Fruit fly (Drosophila melanogaster) whole organism, pupa: ENCODE results near the gene CG45101.

Experiments
- CG10348 ChIP-seq: fragments of 200-800 bp; sonication (Bioruptor generic); IDR thresholded peaks from 2 replicates; pipeline ENCODE4 v1.3.6; 2022; ENCODE audit warnings: missing biosample characterization, missing genetic modification characterization
- CG12605 ChIP-seq: fragments of 200-800 bp; sonication (Bioruptor generic); IDR thresholded peaks from 2 replicates; pipeline ENCODE4 v1.3.6; 2022; ENCODE audit warnings: missing biosample characterization, missing genetic modification characterization
- CG13204 ChIP-seq: fragments of 200-800 bp; sonication (Bioruptor generic); optimal IDR thresholded peaks from 2 replicates; lab custom pipeline; 2018; ENCODE audit warnings: missing biosample characterization, mild to moderate bottlenecking, missing genetic modification characterization, moderate library complexity
- CG14655 ChIP-seq: fragments of 200-800 bp; sonication (Bioruptor generic); optimal IDR thresholded peaks from 3 replicates; lab custom pipeline; 2017; ENCODE audit warnings: mild to moderate bottlenecking, missing biosample characterization, missing genetic modification reagents, missing genetic modification characterization
- CG15710 ChIP-seq: fragments of 200-800 bp; sonication (Bioruptor generic); optimal IDR thresholded peaks from 2 replicates; lab custom pipeline; 2018; ENCODE audit warnings: missing biosample characterization, mild to moderate bottlenecking, missing genetic modification characterization, moderate library complexity
- CG17806 ChIP-seq: fragments of 200-800 bp; sonication (Bioruptor generic); optimal IDR thresholded peaks from 2 replicates; lab custom pipeline; 2018; ENCODE audit warnings: missing biosample characterization, mild to moderate bottlenecking, missing genetic modification characterization, moderate library complexity
- CG32121 ChIP-seq: fragments of 200-800 bp; sonication (Bioruptor generic); IDR thresholded peaks from 2 replicates; pipeline ENCODE4 v1.3.6; 2022; ENCODE audit warnings: missing biosample characterization, missing genetic modification characterization
- CG34367 ChIP-seq: fragments of 200-800 bp; sonication (Bioruptor generic); optimal IDR thresholded peaks from 2 replicates; lab custom pipeline; 2018; ENCODE audit warnings: missing biosample characterization, mild to moderate bottlenecking, missing genetic modification characterization
- CG4496 ChIP-seq: fragments of 200-800 bp; sonication (Bioruptor generic); IDR thresholded peaks from 3 replicates; pipeline ENCODE4 v1.3.6; 2022; ENCODE audit warnings: missing biosample characterization, missing genetic modification characterization
- CG8159 ChIP-seq: fragments of 200-800 bp; sonication (Bioruptor generic); optimal IDR thresholded peaks from 3 replicates; lab custom pipeline; 2018; ENCODE audit warnings: missing biosample characterization, mild to moderate bottlenecking, missing genetic modification characterization, moderate library complexity
- CG8301 ChIP-seq: fragments of 200-800 bp; sonication (Bioruptor generic); optimal IDR thresholded peaks from 2 replicates; lab custom pipeline; 2018; ENCODE audit warnings: missing biosample characterization, mild to moderate bottlenecking, missing genetic modification characterization
- CG9948 ChIP-seq: fragments of 200-800 bp; sonication (Bioruptor generic); optimal IDR thresholded peaks from 2 replicates; lab custom pipeline; 2018; ENCODE audit warnings: missing biosample characterization, mild to moderate bottlenecking, missing genetic modification characterization, moderate library complexity
- D1 ChIP-seq: fragments of 200-800 bp; sonication (Bioruptor generic); optimal IDR thresholded peaks from 2 replicates; lab custom pipeline; 2018; ENCODE audit warnings: missing biosample characterization, mild to moderate bottlenecking, missing genetic modification characterization, moderate library complexity
- EcR ChIP-seq: fragments of 200-800 bp; sonication (Bioruptor generic); optimal IDR thresholded peaks from 3 replicates; lab custom pipeline; 2019; ENCODE audit warnings: missing biosample characterization, missing genetic modification characterization, mild to moderate bottlenecking, moderate library complexity, missing genetic modification reagents
- Ets98B ChIP-seq: fragments of 200-800 bp; sonication (Bioruptor generic); IDR thresholded peaks from 2 replicates; pipeline ENCODE4 v1.3.6; 2022; ENCODE audit warnings: missing biosample characterization, missing genetic modification characterization
- Pif1A ChIP-seq: fragments of 200-800 bp; sonication (Bioruptor generic); optimal IDR thresholded peaks from 3 replicates; lab custom pipeline; 2016; ENCODE audit warnings: missing biosample characterization, missing genetic modification characterization
- Pif1B ChIP-seq: fragments of 200-800 bp; sonication (Bioruptor generic); optimal IDR thresholded peaks from 3 replicates; lab custom pipeline; 2016; ENCODE audit warnings: missing biosample characterization, missing genetic modification characterization
- Snoo ChIP-seq: fragments of 200-800 bp; sonication (Bioruptor generic); optimal IDR thresholded peaks from 3 replicates; lab custom pipeline; 2017; ENCODE audit warnings: missing biosample characterization, mild to moderate bottlenecking, missing genetic modification characterization, inconsistent platforms
- fd96Ca ChIP-seq: fragments of 200-800 bp; sonication (Bioruptor generic); IDR thresholded peaks from 3 replicates; pipeline ENCODE4 v1.3.6; 2022; ENCODE audit warnings: missing biosample characterization, missing genetic modification characterization
- gl ChIP-seq: fragments of 200-800 bp; sonication (Bioruptor generic); optimal IDR thresholded peaks from 2 replicates; lab custom pipeline; 2018; ENCODE audit warnings: missing biosample characterization, mild to moderate bottlenecking, missing genetic modification characterization
- rn ChIP-seq: fragments of 200-800 bp; sonication (Bioruptor generic); IDR thresholded peaks from 2 replicates; pipeline ENCODE4 v1.3.6; 2022; ENCODE audit warnings: missing biosample characterization, missing genetic modification characterization

CG45101 gene

DNA sequence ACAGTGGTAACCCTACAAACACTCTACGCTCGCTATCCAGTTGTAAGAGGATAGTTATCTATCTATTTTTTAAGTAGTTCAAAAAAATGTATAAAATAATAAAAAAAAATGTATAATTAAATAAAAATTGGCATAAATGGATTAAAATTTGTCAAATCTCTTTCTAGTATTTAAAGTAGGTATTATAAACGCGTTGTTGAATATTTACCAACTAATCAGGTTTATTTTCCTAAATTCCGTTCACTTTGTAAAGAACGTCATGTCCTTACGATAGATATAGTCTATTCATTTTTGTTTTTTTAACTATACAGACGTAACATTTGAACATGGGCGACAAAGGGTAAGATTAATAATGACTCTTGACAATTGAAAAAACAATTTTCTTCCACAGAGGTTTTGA is 37.5 kb upstream of the CG45101 start, which contains the start of gene CG32081:
TSS of gene CG32081 (plus strand) at position 301 of the 400 bp plus-strand sequence.
- no peak for TF ChIP-seq EcR
- no peak for TF ChIP-seq Pif1A (GFP tag; lab: Kevin White, UChicago)
- no peak for TF ChIP-seq CG32121
- TF ChIP-seq CG8301 (tag; lab: Kevin White, UChicago), result no peak
- no peak for TF ChIP-seq gl (tag; lab: Kevin White, UChicago)
- TF ChIP-seq CG10348 (GFP tag; lab: Robert Waterston, UW), result no peak
- no peak for TF ChIP-seq rn (GFP tag; lab: Robert Waterston, UW)
- no peak for TF ChIP-seq CG17806
- TF ChIP-seq, all 21 proteins: peak for 0

DNA sequence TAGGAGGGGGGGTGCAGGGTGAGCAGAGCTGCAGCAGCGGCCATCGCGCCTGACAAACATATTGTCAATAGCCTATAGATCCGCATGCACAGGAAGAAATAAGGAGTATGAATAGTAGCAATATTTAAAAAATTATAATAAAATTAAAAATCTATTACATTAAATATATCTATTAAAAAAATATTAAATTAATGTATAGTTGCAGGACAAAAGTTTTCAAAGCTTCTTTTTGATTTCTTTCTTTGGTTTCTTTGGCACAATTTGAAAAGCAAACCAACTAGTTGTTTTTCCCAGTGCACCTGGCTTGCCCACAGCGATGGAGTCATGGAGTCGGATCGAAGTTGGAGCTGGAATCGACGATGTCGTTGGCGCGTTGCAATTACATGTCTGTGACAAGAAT is 33.0 kb upstream of the CG45101 start:
- TF ChIP-seq CG13204 (GFP tag; lab: Kevin White, UChicago) (peak; percentile 9), CG8159 (tag; lab: Kevin White, UChicago) (peak; percentile 60), CG12605 (no peak; the same call in 1 of the 2 replicates), Snoo (peak; percentile 6), CG17806 (peak; percentile 47), CG15710 (tag; lab: Kevin White, UChicago) (peak; percentile 53), CG34367 (peak; percentile 39), CG4496 (GFP tag; lab: Robert Waterston, UW) (0 out of 3 replicates have a peak, but pooled peaks have one; percentile 38), Pif1A (GFP tag; lab: Kevin White, UChicago) (no peak), rn (GFP tag; lab: Robert Waterston, UW) (no peak), D1 (tag; lab: Kevin White, UChicago) (no peak), CG14655 (peak; percentile 60), fd96Ca (GFP tag; lab: Robert Waterston, UW) (0 out of 3 replicates have a peak, but pooled peaks have one; percentile 40), gl (tag; lab: Kevin White, UChicago) (no peak), CG8301 (tag; lab: Kevin White, UChicago) (peak; percentile 47), Pif1B (GFP tag; lab: Kevin White, UChicago) (peak; percentile 22), EcR (no peak), Ets98B (peak; percentile 59; the same call in 1 of the 2 replicates), CG10348 (GFP tag; lab: Robert Waterston, UW) (no peak), CG9948 (tag; lab: Kevin White, UChicago) (peak; percentile 50), CG32121 (peak; percentile 54; the same call in 1 of the 2 replicates)

DNA sequence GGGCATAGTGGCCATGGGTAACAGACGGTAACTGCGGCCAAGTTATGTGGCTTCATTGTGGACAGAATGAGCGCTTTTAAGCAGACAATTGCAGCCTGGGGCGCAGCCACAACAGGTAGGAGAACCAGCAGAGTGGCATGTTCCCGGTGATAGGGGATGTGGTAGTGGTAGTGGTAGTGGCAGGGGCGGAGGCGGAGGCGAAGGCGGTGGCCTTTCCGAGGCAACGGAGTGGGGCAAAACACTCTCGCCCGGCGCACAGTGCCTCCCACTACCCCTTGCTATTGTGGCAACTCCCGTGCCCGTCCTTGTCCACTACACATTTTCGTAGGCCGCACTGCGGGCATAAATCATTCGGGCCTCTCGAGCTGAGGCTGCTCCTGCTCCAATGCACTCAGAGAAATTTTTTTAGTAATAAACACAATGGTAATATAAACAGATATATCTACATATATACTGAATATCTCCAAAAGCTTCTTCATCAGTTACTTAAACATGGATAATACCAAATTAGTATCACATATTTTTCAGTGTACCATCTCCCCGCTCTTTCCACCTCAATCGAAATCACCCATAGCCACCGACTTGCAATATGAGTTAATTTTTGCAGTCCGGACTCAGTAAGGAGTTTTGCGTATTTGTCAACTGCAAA is 31.3 kb upstream of the CG45101 start:
- TF ChIP-seq CG32121, result peak; percentile 66
- peak; percentile 72 for TF ChIP-seq CG13204 (GFP tag; lab: Kevin White, UChicago)
- TF ChIP-seq CG8301 (tag; lab: Kevin White, UChicago), result peak; percentile 70
- peak; percentile 77 for TF ChIP-seq CG14655
- TF ChIP-seq CG17806, result peak; percentile 85
- peak; percentile 66 for TF ChIP-seq Pif1B (GFP tag; lab: Kevin White, UChicago)
- TF ChIP-seq CG34367, result peak; percentile 74
- TF ChIP-seq Snoo, result peak; percentile 62
- TF ChIP-seq gl (tag; lab: Kevin White, UChicago), result peak; percentile 65
- peak; percentile 79 for TF ChIP-seq CG15710 (tag; lab: Kevin White, UChicago)
- TF ChIP-seq Pif1A (GFP tag; lab: Kevin White, UChicago), result peak; percentile 77
- TF ChIP-seq CG8159 (tag; lab: Kevin White, UChicago), result peak; percentile 83
- peak; percentile 76 for TF ChIP-seq Ets98B
- TF ChIP-seq CG4496 (GFP tag; lab: Robert Waterston, UW), result peak; percentile 78
- TF ChIP-seq fd96Ca (GFP tag; lab: Robert Waterston, UW), result peak; percentile 74
- peak; percentile 73 for TF ChIP-seq CG12605
- no peak for TF ChIP-seq CG10348 (GFP tag; lab: Robert Waterston, UW)
- peak; percentile 25 for TF ChIP-seq EcR
- TF ChIP-seq CG9948 (tag; lab: Kevin White, UChicago), result peak; percentile 80
- peak; percentile 56 for TF ChIP-seq D1 (tag; lab: Kevin White, UChicago)
- 0 out of 2 replicates have a peak, but pooled peaks have one; percentile 31 for TF ChIP-seq rn (GFP tag; lab: Robert Waterston, UW)

DNA sequence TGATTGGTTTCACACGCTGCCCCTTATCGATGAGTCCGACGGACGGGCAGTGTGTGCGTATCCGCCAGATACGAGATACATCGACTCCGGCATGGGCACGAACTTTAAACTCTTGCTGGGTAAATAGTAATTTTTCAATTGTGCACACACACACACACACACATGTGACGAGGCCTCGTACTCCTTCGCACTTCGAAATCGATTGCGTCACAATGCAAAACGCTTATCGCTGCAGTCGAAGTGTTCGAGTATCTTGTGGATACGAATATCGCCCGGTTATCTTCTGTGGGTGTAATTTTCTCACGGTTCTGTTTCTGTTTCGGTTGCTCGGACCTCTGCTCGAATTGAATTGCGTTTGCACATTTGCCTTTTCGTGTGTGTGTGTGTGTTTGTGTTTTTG is 29.8 kb upstream of the CG45101 start:
- TF ChIP-seq CG9948 (tag; lab: Kevin White, UChicago), result no peak
- TF ChIP-seq Snoo, result no peak
- TF ChIP-seq CG8159 (tag; lab: Kevin White, UChicago), result no peak
- TF ChIP-seq CG34367, result no peak
- TF ChIP-seq Ets98B, result no peak
- no peak for TF ChIP-seq CG15710 (tag; lab: Kevin White, UChicago)
- no peak for TF ChIP-seq CG8301 (tag; lab: Kevin White, UChicago)
- no peak for TF ChIP-seq D1 (tag; lab: Kevin White, UChicago)

DNA sequence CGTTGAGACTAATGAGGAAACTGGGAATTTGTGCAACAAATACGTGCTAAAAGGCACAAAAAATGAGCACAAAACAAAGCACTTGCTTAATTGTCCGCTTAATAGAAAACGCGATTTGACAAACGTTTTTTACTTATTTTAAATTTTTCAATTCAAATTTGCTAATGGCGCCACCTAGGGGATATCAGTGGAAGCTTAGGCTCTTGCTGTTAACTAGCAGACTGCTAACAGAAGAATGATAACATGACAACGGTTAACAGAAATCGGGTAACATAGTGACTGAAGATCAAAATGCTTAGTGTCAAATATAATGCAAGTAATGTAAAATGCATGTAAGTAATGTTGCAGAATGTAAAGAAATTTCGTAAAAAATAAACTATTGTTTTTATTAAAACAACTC is 23.6 kb upstream of the CG45101 start:
- no peak for TF ChIP-seq Pif1B (GFP tag; lab: Kevin White, UChicago)
- no peak for TF ChIP-seq fd96Ca (GFP tag; lab: Robert Waterston, UW)
- no peak for TF ChIP-seq CG34367
- TF ChIP-seq CG12605, result no peak
- TF ChIP-seq CG32121, result no peak
- TF ChIP-seq EcR, result no peak
- TF ChIP-seq D1 (tag; lab: Kevin White, UChicago), result no peak
- TF ChIP-seq CG4496 (GFP tag; lab: Robert Waterston, UW), result no peak
- no peak for TF ChIP-seq CG9948 (tag; lab: Kevin White, UChicago)
- no peak for TF ChIP-seq Pif1A (GFP tag; lab: Kevin White, UChicago)
- TF ChIP-seq gl (tag; lab: Kevin White, UChicago), result no peak
- TF ChIP-seq Ets98B, result no peak
- TF ChIP-seq, all 21 proteins: peak for 0

DNA sequence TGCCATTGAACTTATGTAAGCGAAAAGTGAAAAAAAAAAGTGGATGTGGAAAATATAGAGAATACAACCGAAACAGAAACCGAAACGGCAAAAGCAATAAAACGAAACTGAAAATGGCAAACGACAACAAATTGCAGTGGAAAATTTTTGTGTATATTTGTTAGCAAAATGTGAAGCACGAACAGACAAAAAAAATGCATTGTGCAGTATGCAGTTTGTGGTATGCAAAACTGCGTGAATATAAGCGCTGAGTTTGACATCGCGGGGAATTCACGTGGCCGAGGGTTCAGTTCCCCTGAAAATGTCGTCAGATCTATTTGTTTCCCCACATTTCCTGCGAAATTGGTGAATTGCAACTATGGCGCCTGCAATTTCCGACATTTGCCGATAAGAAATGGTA is 21.1 kb upstream of the CG45101 start:
- no peak for TF ChIP-seq gl (tag; lab: Kevin White, UChicago)
- no peak for TF ChIP-seq fd96Ca (GFP tag; lab: Robert Waterston, UW)
- no peak for TF ChIP-seq EcR
- TF ChIP-seq CG14655, result no peak
- TF ChIP-seq Pif1A (GFP tag; lab: Kevin White, UChicago), result no peak
- no peak for TF ChIP-seq Ets98B
- TF ChIP-seq CG8301 (tag; lab: Kevin White, UChicago), result no peak
- no peak for TF ChIP-seq Pif1B (GFP tag; lab: Kevin White, UChicago)
- TF ChIP-seq CG4496 (GFP tag; lab: Robert Waterston, UW), result no peak
- no peak for TF ChIP-seq CG9948 (tag; lab: Kevin White, UChicago)
- TF ChIP-seq CG10348 (GFP tag; lab: Robert Waterston, UW), result no peak
- TF ChIP-seq CG8159 (tag; lab: Kevin White, UChicago), result no peak
- no peak for TF ChIP-seq CG12605
